Worm (Caenorhabditis elegans) whole organism, L1 larva: ENCODE measurements around the gene F55C10.5.

Source experiments
- aly-2 ChIP-seq: fragments of 150-350 bp; optimal IDR thresholded peaks from 2 replicates; lab custom pipeline; 2014; ENCODE audit warnings: missing biosample characterization, missing genetic modification characterization
- ama-1 ChIP-seq: fragments of 150-350 bp; optimal IDR thresholded peaks from 2 replicates; lab custom pipeline; 2014
- blmp-1 ChIP-seq: fragments of 150-350 bp; optimal IDR thresholded peaks from 2 replicates; lab custom pipeline; 2014; ENCODE audit warnings: missing biosample characterization, missing genetic modification characterization
- ceh-63 ChIP-seq: fragments of 200-800 bp; sonication (Bioruptor generic); optimal IDR thresholded peaks from 2 replicates; lab custom pipeline; 2018; ENCODE audit warnings: mild to moderate bottlenecking, missing genetic modification characterization, missing compliant biosample characterization
- ceh-90 ChIP-seq: sonication (generic microtip); optimal IDR thresholded peaks from 2 replicates; lab custom pipeline; 2016; ENCODE audit warnings: missing genetic modification characterization, missing compliant biosample characterization
- egl-27 ChIP-seq, 2 experiments: fragments of 150-350 bp in 1 of 2; sonication (generic microtip); optimal IDR thresholded peaks; 3 replicates each; lab custom pipeline; 2017 to 2018; ENCODE audit warnings: missing biosample characterization in 2 of 2, missing genetic modification characterization in 2 of 2, missing genetic modification reagents in 2 of 2
- lin-15B ChIP-seq: fragments of 150-350 bp; sonication (generic microtip); optimal IDR thresholded peaks from 3 replicates; lab custom pipeline; 2014; ENCODE audit warnings: missing biosample characterization, missing genetic modification characterization
- nhr-11 ChIP-seq: fragments of 150-350 bp; optimal IDR thresholded peaks from 2 replicates; lab custom pipeline; 2014; ENCODE audit warnings: missing biosample characterization, missing genetic modification characterization
- skn-1 ChIP-seq: fragments of 150-350 bp; optimal IDR thresholded peaks from 2 replicates; lab custom pipeline; 2014; ENCODE audit warnings: missing biosample characterization, missing genetic modification characterization
- ztf-11 ChIP-seq, 2 experiments: sonication (generic microtip); optimal IDR thresholded peaks; 2 replicates each; lab custom pipeline; 2016 to 2017; ENCODE audit warnings: missing genetic modification characterization in 2 of 2, missing biosample characterization in 1 of 2, missing compliant biosample characterization in 1 of 2

DNA sequence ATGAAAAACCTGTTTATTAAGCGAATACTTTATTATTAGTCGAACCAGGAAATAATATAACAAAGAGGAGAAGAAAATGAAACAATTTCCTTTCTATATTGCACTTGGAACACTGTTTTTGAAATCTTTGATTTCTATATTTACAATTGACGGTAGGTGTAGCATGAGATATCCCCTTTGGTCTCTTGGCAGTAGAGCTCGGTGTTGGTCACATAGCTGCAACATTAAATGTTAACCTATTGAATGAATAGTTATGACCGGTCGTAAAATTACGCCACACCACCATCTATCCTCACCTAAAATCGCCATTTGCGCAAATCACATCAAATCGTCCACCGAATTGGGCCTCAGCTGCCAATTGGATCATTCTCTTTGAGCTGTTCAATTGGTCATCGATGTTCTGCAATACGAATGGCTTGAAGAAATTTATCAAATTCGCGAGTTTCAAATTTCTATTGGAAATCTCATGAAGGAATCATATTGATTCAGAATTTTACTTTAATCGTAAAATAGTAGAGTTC lies 38.0 kb upstream of the F55C10.5 start:
- TF ChIP-seq nhr-11 (tag; lab: Kevin White, UChicago) (no peak), egl-27 (tag; optimal IDR thresholded peaks at IDR 0.05; lab: Kevin White, UChicago) (no peak), lin-15B (tag; lab: Kevin White, UChicago) (no peak), aly-2 (tag; lab: Kevin White, UChicago) (no peak), ama-1 (lab: Kevin White, UChicago) (no peak), blmp-1 (tag; lab: Kevin White, UChicago) (no peak), ztf-11 (tag; optimal IDR thresholded peaks at IDR 0.05; lab: Kevin White, UChicago) (no peak), ceh-63 (GFP tag; lab: Kevin White, UChicago) (no peak), skn-1 (tag; lab: Kevin White, UChicago) (no peak), ceh-90 (tag; lab: Kevin White, UChicago) (no peak)
